Worm (Caenorhabditis elegans) whole organism, L1 larva: ENCODE results near the gene srp-2.

Experiments used
- aly-2 ChIP-seq: fragments of 150-350 bp; optimal IDR thresholded peaks from 2 replicates; lab custom pipeline; 2014; ENCODE audit warnings: missing biosample characterization, missing genetic modification characterization
- lin-39 ChIP-seq: fragments of 150-350 bp; optimal IDR thresholded peaks from 2 replicates; lab custom pipeline; 2014; ENCODE audit warnings: missing biosample characterization, missing genetic modification reagents, missing genetic modification characterization
- mab-9 ChIP-seq: fragments of 200-800 bp; sonication (Bioruptor generic); IDR thresholded peaks from 2 replicates; pipeline ENCODE4 v1.3.6; 2022; ENCODE audit warnings: missing genetic modification reagents, missing genetic modification characterization, missing compliant biosample characterization
- nhr-28 ChIP-seq: fragments of 150-350 bp; optimal IDR thresholded peaks from 2 replicates; lab custom pipeline; 2014; ENCODE audit warnings: missing biosample characterization, missing genetic modification characterization
- skn-1 ChIP-seq: fragments of 150-350 bp; optimal IDR thresholded peaks from 2 replicates; lab custom pipeline; 2014; ENCODE audit warnings: missing biosample characterization, missing genetic modification characterization

ce11 chrV:797241-797640, 34.8 kb downstream of the srp-2 start:
- TF ChIP-seq nhr-28 (tag; lab: Kevin White, UChicago) (no peak), aly-2 (no peak), skn-1 (tag; lab: Kevin White, UChicago) (no peak), mab-9 (GFP tag; lab: Robert Waterston, UW) (no peak), lin-39 (tag; lab: Kevin White, UChicago) (no peak)
